Worm (Caenorhabditis elegans): ENCODE data around the gene C13G3.12.

- TF ChIP-seq ztf-11 (tag; optimal IDR thresholded peaks at IDR 0.05) (no peak), nhr-11 (tag; optimal IDR thresholded peaks at IDR 0.05) (no peak), lin-39 (tag; optimal IDR thresholded peaks at IDR 0.05) (no peak), nhr-237 (tag; optimal IDR thresholded peaks at IDR 0.05) (no peak), nhr-23 (tag; optimal IDR thresholded peaks at IDR 0.05) (no peak), pha-4 (tag; optimal IDR thresholded peaks at IDR 0.05) (no peak), unc-62 (GFP tag; optimal IDR thresholded peaks at IDR 0.05) (no peak), fkh-10 (GFP tag; optimal IDR thresholded peaks at IDR 0.05) (no peak), snpc-4 (tag; optimal IDR thresholded peaks at IDR 0.05) (no peak), zag-1 (tag; optimal IDR thresholded peaks at IDR 0.05) (no peak), skn-1 (tag; optimal IDR thresholded peaks at IDR 0.05) (no peak), nhr-28 (tag; optimal IDR thresholded peaks at IDR 0.05) (no peak), nhr-77 (tag; optimal IDR thresholded peaks at IDR 0.05) (no peak)
Observed at ce11 chrV:11071453-11071852, 48.7 kb upstream of the C13G3.12 start.

Measured in whole organism, L3 larva.